Worm (Caenorhabditis elegans) whole organism, young adult: ENCODE results near the gene pals-16.

Experiments used
- C17E4.6 ChIP-seq: fragments of 200-800 bp; sonication (Bioruptor generic); IDR thresholded peaks from 2 replicates; pipeline ENCODE4 v1.3.6; 2022; ENCODE audit warnings: missing genetic modification reagents, missing genetic modification characterization, missing compliant biosample characterization
- ama-1 ChIP-seq, 3 experiments: fragments of 150-350 bp in 1 of 3; sonication (generic microtip) in 2 of 3; optimal IDR thresholded peaks; 2 replicates each; lab custom pipeline; 2014 to 2018; ENCODE audit warnings: missing biosample characterization in 2 of 3, missing genetic modification characterization in 2 of 3, missing genetic modification reagents in 2 of 3
- aptf-2 ChIP-seq: fragments of 200-800 bp; sonication (Bioruptor generic); conservative IDR thresholded peaks from 2 replicates; pipeline ENCODE4 v1.3.6; 2022; ENCODE audit warnings: missing genetic modification reagents, missing genetic modification characterization, missing compliant biosample characterization
- sdz-38 ChIP-seq: sonication (generic microtip); optimal IDR thresholded peaks from 2 replicates; lab custom pipeline; 2016; ENCODE audit warnings: missing genotype, missing genetic modification characterization, missing compliant biosample characterization
- xnd-1 ChIP-seq: sonication (generic microtip); optimal IDR thresholded peaks from 2 replicates; lab custom pipeline; 2016; ENCODE audit warnings: missing genotype, missing genetic modification reagents, missing genetic modification characterization, missing compliant biosample characterization

- TF ChIP-seq C17E4.6 (GFP tag; lab: Robert Waterston, UW) (no peak), aptf-2 (no peak), ama-1 (optimal IDR thresholded peaks at IDR 0.05; lab: Kevin White, UChicago) (no peak), ama-1 (GFP tag; optimal IDR thresholded peaks at IDR 0.05; lab: Kevin White, UChicago) (no peak), xnd-1 (tag; lab: Kevin White, UChicago) (no peak), sdz-38 (tag; lab: Kevin White, UChicago) (no peak)
Measured at ce11 chrIII:1350745-1351144, 49.0 kb upstream of the pals-16 start, which contains the start of gene Y82E9BL.3.
